Worm (Caenorhabditis elegans) whole organism, L2 larva: ENCODE results near the gene arp-11.

ENCODE experiments used
- C34F6.9 ChIP-seq: fragments of 150-350 bp; optimal IDR thresholded peaks from 2 replicates; lab custom pipeline; 2014; ENCODE audit warnings: missing biosample characterization, missing genetic modification characterization
- F13H6.1 ChIP-seq: sonication (generic microtip); optimal IDR thresholded peaks from 2 replicates; lab custom pipeline; 2016; ENCODE audit warnings: missing genetic modification characterization, missing compliant biosample characterization
- R02D3.7 ChIP-seq: fragments of 150-350 bp; optimal IDR thresholded peaks from 2 replicates; lab custom pipeline; 2014; ENCODE audit warnings: missing biosample characterization, missing genetic modification characterization
- Y55F3AM.14 ChIP-seq: fragments of 200-800 bp; sonication (Bioruptor generic); optimal IDR thresholded peaks from 2 replicates; lab custom pipeline; 2018; ENCODE audit warnings: mild to moderate bottlenecking, missing genetic modification characterization, missing compliant biosample characterization
- ZK546.5 ChIP-seq: sonication (generic microtip); optimal IDR thresholded peaks from 2 replicates; lab custom pipeline; 2017; ENCODE audit warnings: missing biosample characterization, missing genetic modification characterization
- alr-1 ChIP-seq: fragments of 150-350 bp; optimal IDR thresholded peaks from 2 replicates; lab custom pipeline; 2014; ENCODE audit warnings: missing biosample characterization, missing genetic modification characterization
- ceh-82 ChIP-seq: fragments of 150-350 bp; optimal IDR thresholded peaks from 2 replicates; lab custom pipeline; 2014; ENCODE audit warnings: missing biosample characterization, missing genetic modification characterization
- crh-2 ChIP-seq: sonication (generic microtip); optimal IDR thresholded peaks from 2 replicates; lab custom pipeline; 2017; ENCODE audit warnings: missing biosample characterization, missing genetic modification characterization
- dmd-4 ChIP-seq: sonication (generic microtip); optimal IDR thresholded peaks from 2 replicates; lab custom pipeline; 2017; ENCODE audit warnings: missing biosample characterization, missing genetic modification characterization
- egl-27 ChIP-seq: sonication (generic microtip); optimal IDR thresholded peaks from 3 replicates; lab custom pipeline; 2017; ENCODE audit warnings: missing biosample characterization, missing genetic modification reagents, missing genetic modification characterization
- elt-1 ChIP-seq: fragments of 150-350 bp; optimal IDR thresholded peaks from 2 replicates; lab custom pipeline; 2014; ENCODE audit warnings: missing biosample characterization, missing genetic modification characterization
- elt-3 ChIP-seq: sonication (generic microtip); optimal IDR thresholded peaks from 2 replicates; lab custom pipeline; 2017; ENCODE audit warnings: missing biosample characterization, missing genetic modification characterization
- fos-1 ChIP-seq: fragments of 150-350 bp; optimal IDR thresholded peaks from 2 replicates; lab custom pipeline; 2014; ENCODE audit warnings: missing biosample characterization, missing genetic modification characterization
- gmeb-1 ChIP-seq: fragments of 150-350 bp; optimal IDR thresholded peaks from 2 replicates; lab custom pipeline; 2014; ENCODE audit warnings: missing biosample characterization, missing genetic modification characterization
- lin-11 ChIP-seq: fragments of 150-350 bp; sonication (generic microtip); optimal IDR thresholded peaks from 2 replicates; lab custom pipeline; 2014; ENCODE audit warnings: missing biosample characterization, missing genetic modification characterization, inconsistent platforms, mixed read lengths
- lin-13 ChIP-seq: fragments of 150-350 bp; optimal IDR thresholded peaks from 2 replicates; lab custom pipeline; 2014; ENCODE audit warnings: missing biosample characterization, missing genetic modification reagents, missing genetic modification characterization
- lin-39 ChIP-seq: fragments of 150-350 bp; optimal IDR thresholded peaks from 2 replicates; lab custom pipeline; 2014; ENCODE audit warnings: missing biosample characterization, missing genetic modification reagents, missing genetic modification characterization
- lsy-2 ChIP-seq, 2 experiments: fragments of 150-350 bp in 1 of 2; sonication (generic microtip) in 1 of 2; optimal IDR thresholded peaks; 2 replicates each; lab custom pipeline; 2014 to 2017; ENCODE audit warnings: missing biosample characterization in 2 of 2, missing genetic modification characterization in 2 of 2
- mab-5 ChIP-seq: fragments of 150-350 bp; optimal IDR thresholded peaks from 2 replicates; lab custom pipeline; 2014; ENCODE audit warnings: missing biosample characterization, missing genetic modification characterization
- mbf-1 ChIP-seq: sonication (generic microtip); optimal IDR thresholded peaks from 2 replicates; lab custom pipeline; 2017; ENCODE audit warnings: missing biosample characterization, missing genetic modification characterization
- mdl-1 ChIP-seq, 2 experiments: fragments of 150-350 bp in 1 of 2; sonication (generic microtip) in 1 of 2; optimal IDR thresholded peaks; 2 replicates each; lab custom pipeline; 2017; ENCODE audit warnings: missing biosample characterization in 2 of 2, missing genetic modification characterization in 2 of 2
- nhr-11 ChIP-seq: fragments of 150-350 bp; optimal IDR thresholded peaks from 2 replicates; lab custom pipeline; 2014; ENCODE audit warnings: missing biosample characterization, missing genetic modification characterization
- nhr-12 ChIP-seq: fragments of 150-350 bp; optimal IDR thresholded peaks from 2 replicates; lab custom pipeline; 2014; ENCODE audit warnings: missing biosample characterization, missing genetic modification characterization
- nhr-129 ChIP-seq: fragments of 150-350 bp; optimal IDR thresholded peaks from 2 replicates; lab custom pipeline; 2014; ENCODE audit warnings: missing biosample characterization, missing genetic modification characterization
- nhr-21 ChIP-seq: fragments of 150-350 bp; optimal IDR thresholded peaks from 2 replicates; lab custom pipeline; 2014; ENCODE audit warnings: missing biosample characterization, missing genetic modification characterization
- nhr-23 ChIP-seq: fragments of 150-350 bp; optimal IDR thresholded peaks from 2 replicates; lab custom pipeline; 2014; ENCODE audit warnings: missing biosample characterization, missing genetic modification reagents, missing genetic modification characterization
- nhr-237 ChIP-seq: fragments of 150-350 bp; optimal IDR thresholded peaks from 2 replicates; lab custom pipeline; 2014; ENCODE audit warnings: missing biosample characterization, missing genetic modification characterization
- nhr-6 ChIP-seq: fragments of 150-350 bp; optimal IDR thresholded peaks from 2 replicates; lab custom pipeline; 2014; ENCODE audit warnings: missing biosample characterization, missing genetic modification characterization
- nhr-77 ChIP-seq: fragments of 150-350 bp; optimal IDR thresholded peaks from 2 replicates; lab custom pipeline; 2014; ENCODE audit warnings: missing biosample characterization, missing genetic modification characterization
- peb-1 ChIP-seq: fragments of 150-350 bp; optimal IDR thresholded peaks from 2 replicates; lab custom pipeline; 2014; ENCODE audit warnings: missing biosample characterization, missing genetic modification characterization
- skn-1 ChIP-seq: sonication (generic microtip); optimal IDR thresholded peaks from 2 replicates; lab custom pipeline; 2017; ENCODE audit warnings: missing biosample characterization, missing genetic modification characterization
- sma-3 ChIP-seq: sonication (generic microtip); optimal IDR thresholded peaks from 2 replicates; lab custom pipeline; 2016; ENCODE audit warnings: missing genetic modification reagents, missing genetic modification characterization, missing compliant biosample characterization
- sma-9 ChIP-seq, 2 experiments: fragments of 150-350 bp in 1 of 2; sonication (generic microtip) in 1 of 2; optimal IDR thresholded peaks; 2 replicates each; lab custom pipeline; 2014 to 2016; ENCODE audit warnings: missing genetic modification characterization in 2 of 2, mild to moderate bottlenecking in 1 of 2, missing biosample characterization in 1 of 2, missing compliant biosample characterization in 1 of 2, missing genetic modification reagents in 1 of 2, moderate library complexity in 1 of 2
- snpc-4 ChIP-seq: fragments of 150-350 bp; optimal IDR thresholded peaks from 2 replicates; lab custom pipeline; 2014; ENCODE audit warnings: missing biosample characterization, missing genetic modification characterization
- unc-39 ChIP-seq: fragments of 150-350 bp; optimal IDR thresholded peaks from 2 replicates; lab custom pipeline; 2014; ENCODE audit warnings: missing biosample characterization, missing genetic modification characterization
- unc-55 ChIP-seq: fragments of 150-350 bp; sonication (generic microtip); optimal IDR thresholded peaks from 3 replicates; lab custom pipeline; 2014; ENCODE audit warnings: missing biosample characterization, missing genetic modification reagents, missing genetic modification characterization
- unc-62 ChIP-seq: fragments of 150-350 bp; optimal IDR thresholded peaks from 2 replicates; lab custom pipeline; 2014; ENCODE audit warnings: missing biosample characterization, missing genetic modification reagents, missing genetic modification characterization
- zag-1 ChIP-seq: fragments of 150-350 bp; optimal IDR thresholded peaks from 2 replicates; lab custom pipeline; 2014; ENCODE audit warnings: missing biosample characterization, missing genetic modification characterization
- ztf-1 ChIP-seq: fragments of 200-800 bp; sonication (Bioruptor generic); conservative IDR thresholded peaks from 2 replicates; pipeline ENCODE4 v1.3.6; 2022; ENCODE audit warnings: missing genetic modification characterization, missing compliant biosample characterization
- ztf-11 ChIP-seq: sonication (generic microtip); optimal IDR thresholded peaks from 2 replicates; lab custom pipeline; 2017; ENCODE audit warnings: missing biosample characterization, missing genetic modification characterization

Gene arp-11

ce11 chrIV:7881726-7882125 is 20.3 kb downstream of the arp-11 start, which contains the start of gene atic-1:
TSS of gene atic-1 (plus strand) at chrIV:7882026.
- TF ChIP-seq R02D3.7 (tag; lab: Kevin White, UChicago) (no peak), nhr-12 (tag; lab: Kevin White, UChicago) (no peak), unc-39 (tag; lab: Kevin White, UChicago) (no peak), mab-5 (tag; lab: Kevin White, UChicago) (no peak), unc-62 (GFP tag; lab: Kevin White, UChicago) (no peak), nhr-23 (tag; lab: Kevin White, UChicago) (no peak), lin-11 (tag; lab: Kevin White, UChicago) (no peak), mdl-1 (tag; optimal IDR thresholded peaks at IDR 0.05; lab: Kevin White, UChicago) (no peak), ceh-82 (tag; lab: Kevin White, UChicago) (no peak), zag-1 (tag; lab: Kevin White, UChicago) (no peak), ztf-1 (no peak), nhr-11 (tag; lab: Kevin White, UChicago) (no peak), ztf-11 (tag; lab: Kevin White, UChicago) (no peak), fos-1 (tag; lab: Kevin White, UChicago) (no peak), lin-39 (tag; lab: Kevin White, UChicago) (no peak), peb-1 (tag; lab: Kevin White, UChicago) (no peak), nhr-129 (tag; lab: Kevin White, UChicago) (no peak), sma-3 (no peak)

ce11 chrIV:7881166-7881565 is 20.9 kb downstream of the arp-11 start:
- TF ChIP-seq zag-1 (tag; lab: Kevin White, UChicago) (no peak), unc-55 (GFP tag; lab: Kevin White, UChicago) (no peak), alr-1 (tag; lab: Kevin White, UChicago) (no peak), egl-27 (tag; lab: Kevin White, UChicago) (no peak), crh-2 (tag; lab: Kevin White, UChicago) (no peak), skn-1 (tag; lab: Kevin White, UChicago) (no peak), mdl-1 (tag; optimal IDR thresholded peaks at IDR 0.05; lab: Kevin White, UChicago) (no peak), elt-3 (tag; lab: Kevin White, UChicago) (no peak), lin-13 (GFP tag; lab: Kevin White, UChicago) (no peak), fos-1 (tag; lab: Kevin White, UChicago) (no peak), C34F6.9 (tag; lab: Kevin White, UChicago) (no peak), F13H6.1 (tag; lab: Kevin White, UChicago) (no peak), nhr-21 (no peak)

ce11 chrIV:7879017-7879416 is 23.1 kb downstream of the arp-11 start, which contains the start of gene srt-73:
TSS of gene srt-73 (plus strand) at chrIV:7879317.
- TF ChIP-seq egl-27 (tag; lab: Kevin White, UChicago) (no peak), snpc-4 (tag; lab: Kevin White, UChicago) (no peak), nhr-12 (tag; lab: Kevin White, UChicago) (no peak), unc-55 (GFP tag; lab: Kevin White, UChicago) (no peak), zag-1 (tag; lab: Kevin White, UChicago) (no peak), Y55F3AM.14 (no peak), mbf-1 (tag; lab: Kevin White, UChicago) (no peak), lin-39 (tag; lab: Kevin White, UChicago) (no peak), mab-5 (tag; lab: Kevin White, UChicago) (no peak), gmeb-1 (tag; lab: Kevin White, UChicago) (no peak), lsy-2 (tag; optimal IDR thresholded peaks at IDR 0.05; lab: Kevin White, UChicago) (no peak), elt-1 (tag; lab: Kevin White, UChicago) (no peak), sma-3 (no peak)
- TF ChIP-seq, all 48 proteins: peak for 0

ce11 chrIV:7877781-7878180 is 24.3 kb downstream of the arp-11 start, which contains the start of gene kin-26:
TSS of gene kin-26 (minus strand) at chrIV:7877881.
- TF ChIP-seq lin-13 (GFP tag; lab: Kevin White, UChicago): no peak

ce11 chrIV:7877255-7877654 is 24.8 kb downstream of the arp-11 start:
- TF ChIP-seq nhr-77 (tag; lab: Kevin White, UChicago): no peak
- no peak for TF ChIP-seq elt-1 (tag; lab: Kevin White, UChicago)
- TF ChIP-seq nhr-237 (tag; lab: Kevin White, UChicago): no peak
- TF ChIP-seq sma-3: no peak
- TF ChIP-seq R02D3.7 (tag; lab: Kevin White, UChicago): no peak
- TF ChIP-seq skn-1 (tag; lab: Kevin White, UChicago): no peak
- TF ChIP-seq sma-9 (GFP tag; optimal IDR thresholded peaks at IDR 0.05; lab: Kevin White, UChicago): no peak
- no peak for TF ChIP-seq sma-9 (tag; optimal IDR thresholded peaks at IDR 0.05; lab: Kevin White, UChicago)
- TF ChIP-seq nhr-6 (tag; lab: Kevin White, UChicago): no peak
- no peak for TF ChIP-seq lsy-2 (tag; optimal IDR thresholded peaks at IDR 0.05; lab: Kevin White, UChicago)
- no peak for TF ChIP-seq lin-13 (GFP tag; lab: Kevin White, UChicago)
- TF ChIP-seq nhr-129 (tag; lab: Kevin White, UChicago): no peak
- TF ChIP-seq dmd-4: no peak
- TF ChIP-seq ZK546.5: no peak
